Worm (Caenorhabditis elegans): Measurements from ENCODE around the gene rga-8.
A peak's percentile ranks its signal among the peaks of the same experiment; 100 is the strongest.

rga-8 gene

ce11 chrX:5279674-5280073, at the start of gene rga-8:
Gene rga-8 (minus strand): TSS chrX:5279774.
- TF ChIP-seq lin-26 (GFP tag; IDR thresholded peaks at IDR 0.05) (no peak), atf-7 (tag; optimal IDR thresholded peaks at IDR 0.05) (no peak), nhr-120 (GFP tag; IDR thresholded peaks at IDR 0.05) (no peak), Y53G8AR.9 (GFP tag; conservative IDR thresholded peaks at IDR 0.05) (no peak), B0035.1 (tag; optimal IDR thresholded peaks at IDR 0.05) (no peak), aptf-2 (GFP tag; conservative IDR thresholded peaks at IDR 0.05) (no peak), madf-10 (tag; optimal IDR thresholded peaks at IDR 0.05) (no peak), F33H1.4 (GFP tag; IDR thresholded peaks at IDR 0.05) (no peak), zim-3 (tag; optimal IDR thresholded peaks at IDR 0.05) (no peak), ceh-27 (GFP tag; optimal IDR thresholded peaks at IDR 0.05) (no peak), ztf-26 (tag; optimal IDR thresholded peaks at IDR 0.05) (no peak), nfya-2 (GFP tag; IDR thresholded peaks at IDR 0.05) (no peak)

ce11 chrX:5329236-5329635, 49.7 kb upstream of the rga-8 start, which contains the start of gene C26B9.5:
Gene C26B9.5 (plus strand): TSS chrX:5329479.
- TF ChIP-seq sdz-38 (tag; optimal IDR thresholded peaks at IDR 0.05) (no peak), B0035.1 (tag; optimal IDR thresholded peaks at IDR 0.05) (no peak), nhr-80 (tag; optimal IDR thresholded peaks at IDR 0.05) (peak; percentile 68), unc-130 (GFP tag; optimal IDR thresholded peaks at IDR 0.05) (no peak), die-1 (tag; optimal IDR thresholded peaks at IDR 0.05) (no peak), mcd-1 (GFP tag; IDR thresholded peaks at IDR 0.05) (no peak), hlh-26 (GFP tag; conservative IDR thresholded peaks at IDR 0.05) (no peak), F37B4.10 (GFP tag; IDR thresholded peaks at IDR 0.05) (no peak)

- TF ChIP-seq F55B11.4 (tag; optimal IDR thresholded peaks at IDR 0.05; ENCODE audit: borderline replicate concordance, insufficient read depth) (no peak), ekl-4 (GFP tag; IDR thresholded peaks at IDR 0.05) (no peak), ceh-100 (GFP tag; IDR thresholded peaks at IDR 0.05) (no peak), xnd-1 (tag; optimal IDR thresholded peaks at IDR 0.05) (no peak), Y95B8A.8 (GFP tag; IDR thresholded peaks at IDR 0.05) (no peak), T07F8.4 (tag; optimal IDR thresholded peaks at IDR 0.05) (no peak), cebp-2 (GFP tag; IDR thresholded peaks at IDR 0.05) (no peak), lin-40 (tag; optimal IDR thresholded peaks at IDR 0.05) (no peak), ets-4 (GFP tag; optimal IDR thresholded peaks at IDR 0.05) (no peak), B0019.2 (GFP tag; conservative IDR thresholded peaks at IDR 0.05) (no peak), lin-26 (GFP tag; IDR thresholded peaks at IDR 0.05) (no peak), lin-35 (GFP tag; optimal IDR thresholded peaks at IDR 0.05) (no peak), egl-18 (GFP tag; IDR thresholded peaks at IDR 0.05) (no peak), ccch-3 (GFP tag; optimal IDR thresholded peaks at IDR 0.05) (no peak), pbrm-1 (GFP tag; IDR thresholded peaks at IDR 0.05) (no peak), ztf-18 (tag; optimal IDR thresholded peaks at IDR 0.05) (no peak), ceh-79 (tag; optimal IDR thresholded peaks at IDR 0.05) (no peak), snpc-1.3 (tag; optimal IDR thresholded peaks at IDR 0.05; ENCODE audit: insufficient read depth) (no peak), hlh-12 (tag; optimal IDR thresholded peaks at IDR 0.05) (no peak)
Observed at ce11 chrX:5323287-5323686, 43.7 kb upstream of the rga-8 start, which contains the start of gene sto-2. Gene sto-2 (minus strand): TSS chrX:5323387.
